Worm (Caenorhabditis elegans): Measurements from ENCODE around the gene B0280.17.

- TF ChIP-seq ceh-82 (tag; optimal IDR thresholded peaks at IDR 0.05), result no peak
- no peak for TF ChIP-seq fos-1 (tag; optimal IDR thresholded peaks at IDR 0.05)
- no peak for TF ChIP-seq zag-1 (tag; optimal IDR thresholded peaks at IDR 0.05)
- no peak for TF ChIP-seq nhr-237 (tag; optimal IDR thresholded peaks at IDR 0.05)
- no peak for TF ChIP-seq dmd-6 (GFP tag; IDR thresholded peaks at IDR 0.05)
Observed at ce11 chrIII:7181822-7182221, 45.9 kb upstream of the B0280.17 start, which contains the start of gene epg-4.
